Worm (Caenorhabditis elegans): ENCODE results near the gene scyl-1.

scyl-1 gene

DNA sequence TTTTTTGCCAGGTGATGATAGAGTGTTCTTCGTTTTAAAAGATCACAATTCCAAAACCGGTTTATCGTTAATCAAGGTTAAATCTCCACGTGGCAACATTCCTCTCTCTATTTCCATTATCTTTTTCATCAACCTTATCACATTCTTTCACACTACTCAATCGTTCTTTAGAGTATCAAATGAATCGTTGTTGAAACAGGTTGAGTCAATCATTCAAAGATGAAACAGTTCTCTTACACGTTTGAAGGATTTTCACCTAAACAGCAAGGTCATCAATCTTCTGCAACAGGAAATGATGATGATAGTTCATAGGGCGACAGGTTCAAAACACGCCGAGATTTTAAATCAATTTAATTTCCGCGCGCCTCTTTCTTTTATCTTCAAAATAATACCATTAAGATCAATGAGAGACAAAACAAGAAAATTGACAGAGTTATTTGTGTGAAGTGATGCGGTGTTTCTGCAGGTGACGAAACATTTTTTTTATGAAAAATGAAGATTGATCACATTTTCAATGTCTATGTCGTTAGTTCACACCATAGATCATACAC is 39.8 kb upstream of the scyl-1 start (continued):
- TF ChIP-seq nhr-77 (tag; optimal IDR thresholded peaks at IDR 0.05) (peak; percentile 36), lin-14 (GFP tag; optimal IDR thresholded peaks at IDR 0.05) (peak; percentile 96), irx-1 (tag; optimal IDR thresholded peaks at IDR 0.05) (peak; percentile 87), fkh-8 (tag; optimal IDR thresholded peaks at IDR 0.05) (no peak), lsy-2 (tag; optimal IDR thresholded peaks at IDR 0.05) (peak; percentile 57 to 73), unc-86 (tag; optimal IDR thresholded peaks at IDR 0.05) (no peak), lin-35 (GFP tag; optimal IDR thresholded peaks at IDR 0.05) (peak; percentile 5 to 71), unc-130 (tag; optimal IDR thresholded peaks at IDR 0.05) (peak; percentile 6), grh-1 (GFP tag; IDR thresholded peaks at IDR 0.05) (peak; percentile 100), alr-1 (tag; optimal IDR thresholded peaks at IDR 0.05; ENCODE audit: borderline replicate concordance) (no peak), C04F5.9 (tag; optimal IDR thresholded peaks at IDR 0.05) (peak; percentile 40), vab-15 (tag; optimal IDR thresholded peaks at IDR 0.05) (peak; percentile 74), ceh-63 (GFP tag; optimal IDR thresholded peaks at IDR 0.05) (no peak), nhr-12 (tag; optimal IDR thresholded peaks at IDR 0.05) (no peak), unc-98 (GFP tag; IDR thresholded peaks at IDR 0.05) (no peak), ztf-4 (tag; optimal IDR thresholded peaks at IDR 0.05) (peak; percentile 69), lin-13 (GFP tag; optimal IDR thresholded peaks at IDR 0.05) (no peak), lir-3 (tag; optimal IDR thresholded peaks at IDR 0.05; ENCODE audit: poor library complexity) (peak; percentile 45), C16A3.4 (tag; optimal IDR thresholded peaks at IDR 0.05) (peak; percentile 3), tlp-1 (tag; optimal IDR thresholded peaks at IDR 0.05) (no peak), snu-23 (GFP tag; optimal IDR thresholded peaks at IDR 0.05) (peak; percentile 85), efl-1 (optimal IDR thresholded peaks at IDR 0.05) (peak in 1 of 2 experiments; percentile 26), efl-1 (GFP tag; optimal IDR thresholded peaks at IDR 0.05 in 1 of 2) (peak in 1 of 2 experiments; percentile 89), dpl-1 (GFP tag; optimal IDR thresholded peaks at IDR 0.05) (peak in 1 of 3 experiments; percentile 64), mef-2 (tag; optimal IDR thresholded peaks at IDR 0.05) (no peak), unc-62 (GFP tag; optimal IDR thresholded peaks at IDR 0.05) (peak; percentile 24), ztf-11 (tag; optimal IDR thresholded peaks at IDR 0.05) (no peak), ceh-88 (GFP tag; IDR thresholded peaks at IDR 0.05) (peak; percentile 44; the same call in 1 of the 2 replicates), pag-3 (tag; optimal IDR thresholded peaks at IDR 0.05; ENCODE audit: borderline replicate concordance, insufficient read depth) (peak; percentile 60)

DNA sequence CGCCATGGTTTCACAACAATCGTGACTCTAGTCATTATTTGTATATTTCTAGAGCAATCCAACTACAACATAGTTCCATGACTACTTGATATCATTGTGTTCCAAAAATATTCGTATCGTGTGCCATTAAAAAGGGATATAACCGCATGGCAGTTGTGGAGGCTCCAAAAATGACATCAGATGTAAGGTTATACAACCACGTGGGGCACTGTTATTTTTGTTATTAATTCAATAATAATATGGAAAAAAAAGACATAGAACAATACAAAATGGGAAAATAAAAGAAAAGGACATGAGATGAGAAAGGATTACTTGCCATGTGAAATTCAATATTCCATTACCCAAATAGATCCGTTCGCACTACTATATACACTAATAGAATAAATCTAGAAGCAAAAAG is 33.9 kb upstream of the scyl-1 start:
- TF ChIP-seq dsc-1 (tag; optimal IDR thresholded peaks at IDR 0.05) (peak; percentile 62), unc-130 (tag; optimal IDR thresholded peaks at IDR 0.05) (no peak), pax-3 (tag; optimal IDR thresholded peaks at IDR 0.05) (peak; percentile 61), nhr-84 (tag; optimal IDR thresholded peaks at IDR 0.05) (no peak)

DNA sequence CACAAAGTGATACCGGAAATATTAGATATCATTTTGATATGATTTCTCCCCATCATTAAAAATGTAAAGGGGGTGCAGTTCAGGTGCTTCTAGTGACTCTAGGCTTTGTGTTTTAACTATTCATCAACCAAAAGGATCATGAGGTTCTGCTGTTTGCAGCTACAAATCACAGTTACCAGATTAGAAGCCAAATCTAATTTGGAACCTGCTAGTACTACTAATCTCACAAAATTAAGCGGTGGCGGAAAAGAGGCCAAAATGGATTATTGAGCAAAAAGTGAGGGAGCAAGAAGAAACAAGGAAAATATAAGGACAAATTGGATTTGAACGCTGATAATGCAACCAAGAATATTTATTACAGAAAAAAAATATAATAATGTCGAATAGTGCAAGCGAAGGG is 32.6 kb upstream of the scyl-1 start:
- TF ChIP-seq pax-3 (tag; optimal IDR thresholded peaks at IDR 0.05): peak; percentile 19
- no peak for TF ChIP-seq hpl-2 (GFP tag; optimal IDR thresholded peaks at IDR 0.05)
- peak; percentile 70 for TF ChIP-seq dsc-1 (tag; optimal IDR thresholded peaks at IDR 0.05)
- no peak for TF ChIP-seq nhr-28 (tag; optimal IDR thresholded peaks at IDR 0.05)

DNA sequence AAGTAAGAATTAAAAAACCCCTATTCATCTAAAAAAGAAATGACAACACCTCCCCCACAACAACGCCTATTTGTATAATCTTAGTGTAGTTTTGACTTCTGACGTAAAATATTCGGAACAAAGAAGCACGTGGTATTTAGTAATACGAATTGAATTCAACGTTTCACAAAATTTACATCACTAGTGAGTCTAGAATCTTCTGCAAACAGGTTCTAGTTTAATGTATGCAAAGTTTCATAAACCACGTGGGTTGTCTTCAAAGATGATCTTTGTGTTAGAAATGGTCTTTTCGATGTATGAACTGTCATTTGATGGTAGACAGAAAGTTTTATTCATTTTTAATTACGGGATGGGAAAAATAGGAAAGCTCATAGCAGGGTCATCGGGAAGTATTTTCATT is 31.6 kb upstream of the scyl-1 start:
- TF ChIP-seq lin-35 (GFP tag; optimal IDR thresholded peaks at IDR 0.05): peak in 1 of 2 experiments; percentile 18
- TF ChIP-seq lin-39 (tag; optimal IDR thresholded peaks at IDR 0.05): no peak
- peak; percentile 42 for TF ChIP-seq nhr-20 (tag; optimal IDR thresholded peaks at IDR 0.05)
- TF ChIP-seq fkh-4 (tag; optimal IDR thresholded peaks at IDR 0.05; ENCODE audit: borderline replicate concordance): no peak
- TF ChIP-seq efl-1 (optimal IDR thresholded peaks at IDR 0.05): no peak
- TF ChIP-seq efl-1 (GFP tag; optimal IDR thresholded peaks at IDR 0.05 in 1 of 2): peak in 1 of 2 experiments; percentile 56
- TF ChIP-seq skn-1 (tag; optimal IDR thresholded peaks at IDR 0.05): no peak
- TF ChIP-seq lin-14 (GFP tag; optimal IDR thresholded peaks at IDR 0.05): no peak
- peak; percentile 2 for TF ChIP-seq xbp-1 (tag; optimal IDR thresholded peaks at IDR 0.05)
- TF ChIP-seq nhr-85 (tag): peak; percentile 70
- no peak for TF ChIP-seq nhr-77 (tag; optimal IDR thresholded peaks at IDR 0.05)
- TF ChIP-seq nhr-12 (tag; optimal IDR thresholded peaks at IDR 0.05): no peak
- TF ChIP-seq dsc-1 (tag; optimal IDR thresholded peaks at IDR 0.05): peak; percentile 28
- peak; percentile 62 for TF ChIP-seq snu-23 (GFP tag; optimal IDR thresholded peaks at IDR 0.05)
- TF ChIP-seq nhr-71 (tag; optimal IDR thresholded peaks at IDR 0.05): peak; percentile 24
- TF ChIP-seq C04F5.9 (tag; optimal IDR thresholded peaks at IDR 0.05): no peak
- no peak for TF ChIP-seq hpl-2 (GFP tag; optimal IDR thresholded peaks at IDR 0.05)
- TF ChIP-seq C16A3.4 (tag; optimal IDR thresholded peaks at IDR 0.05): no peak
- TF ChIP-seq mep-1 (tag; optimal IDR thresholded peaks at IDR 0.05): no peak

All from whole organism, L1 larva.